Worm (Caenorhabditis elegans): Measurements from ENCODE around the gene fbxa-150.

ce11 chrV:20544092-20544491, 21.7 kb downstream of the fbxa-150 start, which contains the start of gene slc-36.3:
- no peak for TF ChIP-seq ceh-45 (GFP tag; IDR thresholded peaks at IDR 0.05)
- no peak for TF ChIP-seq sox-2 (GFP tag; IDR thresholded peaks at IDR 0.05)
- TF ChIP-seq ets-4 (tag; optimal IDR thresholded peaks at IDR 0.05), result no peak
- no peak for TF ChIP-seq fkh-10 (GFP tag; optimal IDR thresholded peaks at IDR 0.05)
- no peak for TF ChIP-seq hlh-13 (GFP tag; optimal IDR thresholded peaks at IDR 0.05)
- no peak for TF ChIP-seq ceh-9 (tag; optimal IDR thresholded peaks at IDR 0.05)
- TF ChIP-seq tbx-7 (tag; optimal IDR thresholded peaks at IDR 0.05), result no peak
- no peak for TF ChIP-seq madf-2 (tag; optimal IDR thresholded peaks at IDR 0.05)
- TF ChIP-seq ref-2 (tag; optimal IDR thresholded peaks at IDR 0.05), result no peak
- no peak for TF ChIP-seq C08G9.2 (tag; optimal IDR thresholded peaks at IDR 0.05)

Measured in whole organism, late embryonic.